Fruit fly (Drosophila melanogaster) whole organism: ENCODE results near the gene CanA-14F.

Experiments used
- CG8478 ChIP-seq: fragments of >200 bp; optimal IDR thresholded peaks from 2 replicates; lab custom pipeline; 2018; ENCODE audit warnings: inconsistent platforms
- Dll ChIP-seq: fragments of >200 bp; optimal IDR thresholded peaks from 2 replicates; lab custom pipeline; 2017
- EcR ChIP-seq, 2 experiments: fragments of >200 bp; optimal IDR thresholded peaks; 2 replicates each; lab custom pipeline; 2017; ENCODE audit warnings: missing biosample characterization in 2 of 2, missing genetic modification characterization in 2 of 2, missing genetic modification reagents in 2 of 2
- pan ChIP-seq: fragments of >200 bp; optimal IDR thresholded peaks from 2 replicates; lab custom pipeline; 2017
- psq ChIP-seq: fragments of >200 bp; optimal IDR thresholded peaks from 2 replicates; lab custom pipeline; 2017
- usp ChIP-seq: fragments of >200 bp; optimal IDR thresholded peaks from 2 replicates; lab custom pipeline; 2017; ENCODE audit warnings: missing biosample characterization, missing genetic modification characterization, mixed read lengths

CanA-14F gene

DNA sequence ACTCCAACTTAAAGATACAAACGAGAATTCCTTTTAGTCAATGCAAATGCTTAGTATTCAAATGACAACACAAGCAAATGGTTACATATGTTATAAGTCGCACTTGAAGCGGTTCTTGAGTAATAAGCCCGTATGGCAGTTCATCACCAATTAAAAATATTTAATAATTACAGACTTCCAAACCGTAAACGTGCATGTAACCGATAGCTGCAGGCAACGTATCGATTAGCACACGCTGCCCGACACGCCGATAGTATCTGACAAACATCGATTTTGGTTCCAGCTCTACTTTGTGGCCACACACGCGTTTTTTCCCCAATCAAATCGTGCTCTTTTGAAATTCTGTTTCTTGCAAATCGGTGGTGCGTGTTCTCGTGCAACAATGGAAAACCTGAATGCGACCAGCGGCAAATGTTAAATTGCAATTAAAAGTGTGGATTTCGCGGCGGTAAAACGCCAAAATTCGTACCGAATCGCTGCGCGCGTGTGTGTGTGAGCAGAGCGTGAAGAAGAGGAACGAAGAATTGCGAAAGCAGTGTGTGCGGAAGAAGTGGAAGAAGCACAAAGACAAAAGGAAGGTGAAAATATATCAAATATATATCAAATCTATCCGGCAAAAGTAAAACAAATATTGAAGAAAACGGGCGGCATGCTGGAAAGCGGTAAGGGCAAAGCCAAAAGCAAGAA, 12.1 kb upstream of the CanA-14F start, which contains the start of the genes CG9784 and Nup153:
TSS of gene CG9784 (minus strand) at position 238 of the 687 bp plus-strand sequence.
TSS of gene Nup153 (plus strand) at position 264 of the 687 bp plus-strand sequence.
- TF ChIP-seq CG8478 (lab: Kevin White, UChicago) (no peak), Dll (lab: Kevin White, UChicago) (no peak), usp (GFP tag; lab: Kevin White, UChicago) (no peak), EcR (GFP tag; optimal IDR thresholded peaks at IDR 0.05; lab: Kevin White, UChicago) (no peak), pan (lab: Kevin White, UChicago) (no peak), psq (lab: Kevin White, UChicago) (no peak)

DNA sequence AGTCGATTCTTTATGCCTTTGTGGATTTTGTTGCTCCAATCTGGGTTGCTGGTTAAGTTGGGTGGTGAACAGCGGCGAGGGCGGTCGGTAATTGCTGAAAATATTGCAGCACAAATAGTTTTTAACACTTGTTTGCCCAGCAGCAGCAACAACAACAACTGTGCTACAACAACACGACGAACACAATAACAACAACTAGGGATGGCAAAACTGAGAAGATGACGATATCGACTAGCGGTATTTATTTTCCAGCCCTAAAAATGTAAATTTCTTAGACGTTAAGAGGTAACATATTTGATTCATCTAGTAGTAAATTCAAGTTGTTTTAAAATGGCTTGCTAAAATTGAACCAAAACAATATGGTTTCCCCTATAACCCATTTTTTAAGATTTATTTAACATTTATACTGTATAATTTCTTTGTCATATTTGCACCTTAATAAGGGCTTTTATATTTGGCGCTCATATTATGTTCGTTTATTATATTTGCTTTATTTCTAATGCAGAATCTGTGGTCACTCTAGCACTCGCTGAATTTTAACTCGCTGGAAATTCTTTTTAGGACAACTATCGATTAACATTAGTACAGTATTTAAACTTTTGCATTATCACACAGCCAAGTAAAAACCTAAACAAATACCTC, 11.5 kb upstream of the CanA-14F start:
- TF ChIP-seq EcR (GFP tag; optimal IDR thresholded peaks at IDR 0.05; lab: Kevin White, UChicago) (no peak), CG8478 (lab: Kevin White, UChicago) (no peak), psq (lab: Kevin White, UChicago) (no peak), Dll (lab: Kevin White, UChicago) (no peak), usp (GFP tag; lab: Kevin White, UChicago) (no peak), pan (lab: Kevin White, UChicago) (no peak)

DNA sequence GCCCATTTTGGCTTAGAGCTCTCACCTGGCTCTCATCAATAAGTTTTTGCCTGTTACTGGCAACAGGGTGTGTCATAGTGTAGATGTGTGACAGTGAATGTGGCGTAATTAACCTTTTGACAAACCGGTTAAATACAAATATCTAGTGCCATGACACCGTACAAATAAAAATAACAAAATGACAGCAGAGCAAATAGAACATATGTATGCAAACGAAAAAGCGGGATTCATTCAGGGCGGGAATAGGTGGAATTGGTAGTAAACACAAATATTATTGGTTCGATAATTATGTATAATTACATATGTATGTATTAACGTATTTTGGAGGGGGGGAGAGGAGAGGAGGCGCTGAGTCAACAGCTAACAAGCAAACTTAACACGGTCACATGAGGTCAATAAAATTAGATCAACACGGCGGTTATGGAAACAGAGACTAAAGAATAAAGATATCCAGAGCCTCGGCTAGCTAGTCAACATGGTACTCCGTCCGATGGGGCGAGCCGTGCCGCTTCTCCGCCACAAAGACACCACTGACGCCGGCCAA, 9.3 kb upstream of the CanA-14F start:
- no peak for TF ChIP-seq usp (GFP tag; lab: Kevin White, UChicago)
- no peak for TF ChIP-seq Dll (lab: Kevin White, UChicago)
- TF ChIP-seq EcR (GFP tag; optimal IDR thresholded peaks at IDR 0.05; lab: Kevin White, UChicago): no peak
- TF ChIP-seq psq (lab: Kevin White, UChicago): no peak
- no peak for TF ChIP-seq pan (lab: Kevin White, UChicago)
- TF ChIP-seq CG8478 (lab: Kevin White, UChicago): no peak

DNA sequence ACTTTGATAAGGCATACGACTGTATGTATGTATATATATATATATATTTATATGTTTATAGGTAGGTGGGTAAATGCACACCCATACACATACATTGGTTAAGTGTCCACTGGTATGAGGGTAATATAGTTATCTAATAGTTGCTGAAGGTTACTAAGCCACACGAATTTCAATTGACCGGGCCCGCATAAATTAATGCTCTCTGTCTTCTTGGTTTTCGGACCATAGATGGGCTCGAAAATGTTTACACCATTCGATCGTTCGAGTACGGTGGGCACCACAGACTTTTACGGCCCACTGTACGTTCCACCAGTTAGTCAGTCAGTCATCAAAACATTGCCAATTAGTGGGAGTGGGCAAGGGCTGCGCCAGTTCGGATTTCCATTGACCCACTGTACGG, 8.4 kb upstream of the CanA-14F start:
- no peak for TF ChIP-seq psq (lab: Kevin White, UChicago)
- TF ChIP-seq pan (lab: Kevin White, UChicago): no peak
- no peak for TF ChIP-seq CG8478 (lab: Kevin White, UChicago)
- TF ChIP-seq EcR (GFP tag; optimal IDR thresholded peaks at IDR 0.05; lab: Kevin White, UChicago): no peak
- no peak for TF ChIP-seq Dll (lab: Kevin White, UChicago)
- TF ChIP-seq usp (GFP tag; lab: Kevin White, UChicago): no peak

DNA sequence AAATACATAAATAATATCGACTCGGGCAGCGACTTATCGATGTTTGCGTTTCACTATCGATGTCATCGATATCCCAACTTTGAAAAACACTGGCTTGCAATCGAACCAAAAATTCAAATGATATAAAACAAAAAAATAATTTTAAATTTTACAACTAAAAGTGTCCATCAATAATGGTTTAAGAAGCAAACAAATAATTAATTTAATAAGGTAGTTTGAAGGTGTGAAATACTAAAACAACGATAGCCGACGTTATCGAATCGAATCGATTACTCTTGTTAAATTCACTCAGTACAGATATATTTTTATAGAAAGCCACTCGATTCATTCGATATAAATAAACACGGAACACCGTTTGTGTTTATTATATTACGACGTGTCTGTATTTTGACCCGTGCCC, 6.4 kb upstream of the CanA-14F start, which contains the start of the genes SMC3 and Ubc7:
TSS of gene SMC3 (minus strand) at position 22 of the 400 bp plus-strand sequence.
TSS of gene Ubc7 (plus strand) at position 260 of the 400 bp plus-strand sequence.
- TF ChIP-seq EcR (GFP tag; optimal IDR thresholded peaks at IDR 0.05; lab: Kevin White, UChicago) (no peak), usp (GFP tag; lab: Kevin White, UChicago) (no peak), psq (lab: Kevin White, UChicago) (no peak), Dll (lab: Kevin White, UChicago) (no peak), pan (lab: Kevin White, UChicago) (no peak), CG8478 (lab: Kevin White, UChicago) (no peak)

DNA sequence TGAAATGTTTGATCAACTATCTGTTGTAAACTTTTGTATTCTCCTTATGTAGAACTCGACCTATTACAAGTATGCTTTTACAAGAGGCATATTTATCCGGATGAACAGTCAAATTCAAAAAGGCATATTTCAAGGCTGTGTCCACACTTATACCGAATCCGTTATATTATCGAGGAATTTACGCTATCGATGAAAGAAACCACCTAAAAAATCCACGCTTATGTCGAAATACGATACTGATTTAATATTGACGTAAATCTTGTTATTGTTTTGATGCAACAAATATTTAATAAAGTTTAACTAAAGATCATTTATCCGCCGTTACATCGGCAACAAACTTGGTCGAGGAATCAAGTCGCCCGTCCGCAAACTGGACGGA, 685 bp upstream of the CanA-14F start, which contains the start of gene CG13014:
TSS of gene CG13014 (plus strand) at position 206 of the 379 bp plus-strand sequence.
- TF ChIP-seq CG8478 (lab: Kevin White, UChicago) (no peak), EcR (GFP tag; optimal IDR thresholded peaks at IDR 0.05; lab: Kevin White, UChicago) (no peak), psq (lab: Kevin White, UChicago) (no peak), usp (GFP tag; lab: Kevin White, UChicago) (no peak), Dll (lab: Kevin White, UChicago) (no peak)

DNA sequence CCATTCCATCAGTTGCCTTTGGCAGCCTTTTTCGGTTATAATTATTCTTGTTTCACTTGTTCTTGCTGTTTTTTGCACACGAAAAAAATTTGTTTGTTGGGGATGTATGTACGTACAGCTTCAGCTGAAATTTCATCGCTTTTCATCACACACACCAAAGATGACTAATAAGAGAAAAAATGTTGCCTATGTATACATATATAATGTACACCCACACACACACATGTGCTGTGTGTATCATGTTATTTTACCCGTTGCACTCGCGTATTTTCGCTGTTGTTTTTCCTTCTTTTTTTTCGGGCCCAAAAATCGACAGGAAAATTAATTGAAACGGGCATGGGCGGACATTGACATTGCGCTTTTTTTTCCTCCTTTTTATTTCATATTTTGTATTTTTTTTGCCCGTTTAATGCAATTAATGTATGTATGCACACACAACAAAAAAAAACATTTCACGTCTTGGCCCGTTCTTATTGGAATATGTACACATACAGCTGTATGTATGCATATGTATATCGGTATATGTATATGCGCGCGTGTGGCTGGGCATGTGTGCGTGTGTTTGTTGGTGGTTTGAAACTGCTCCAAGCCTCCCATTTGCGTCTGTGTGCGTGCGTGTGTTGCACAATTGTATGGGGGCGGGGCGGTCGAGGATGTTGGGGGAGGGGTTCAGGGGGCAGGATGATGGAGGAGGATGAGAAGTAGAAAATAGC, 638 bp downstream of the CanA-14F start:
- TF ChIP-seq usp (GFP tag; lab: Kevin White, UChicago) (no peak), pan (lab: Kevin White, UChicago) (peak; percentile 28), CG8478 (lab: Kevin White, UChicago) (peak; percentile 65)

DNA sequence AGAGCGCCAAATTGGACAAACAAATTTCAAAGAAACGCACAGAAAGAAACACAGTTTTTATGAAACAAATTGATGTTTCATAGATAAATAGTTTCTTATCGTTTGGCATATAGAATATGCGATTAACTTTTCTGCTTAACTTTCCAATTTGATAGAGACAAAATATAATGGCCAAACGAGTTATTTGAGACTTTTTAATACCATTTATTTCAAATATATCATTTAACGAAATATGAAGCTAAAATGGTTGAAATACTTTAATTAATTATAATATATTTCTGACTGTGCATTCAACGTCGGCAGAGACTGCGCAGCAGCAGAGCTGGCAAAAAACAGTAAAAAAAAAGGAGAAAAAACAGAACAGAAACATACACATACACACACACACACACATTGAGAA, 1.4 kb downstream of the CanA-14F start:
- no peak for TF ChIP-seq psq (lab: Kevin White, UChicago)
- TF ChIP-seq CG8478 (lab: Kevin White, UChicago): no peak
- TF ChIP-seq pan (lab: Kevin White, UChicago): no peak
- no peak for TF ChIP-seq EcR (GFP tag; optimal IDR thresholded peaks at IDR 0.05; lab: Kevin White, UChicago)
- TF ChIP-seq Dll (lab: Kevin White, UChicago): no peak
- TF ChIP-seq usp (GFP tag; lab: Kevin White, UChicago): no peak

DNA sequence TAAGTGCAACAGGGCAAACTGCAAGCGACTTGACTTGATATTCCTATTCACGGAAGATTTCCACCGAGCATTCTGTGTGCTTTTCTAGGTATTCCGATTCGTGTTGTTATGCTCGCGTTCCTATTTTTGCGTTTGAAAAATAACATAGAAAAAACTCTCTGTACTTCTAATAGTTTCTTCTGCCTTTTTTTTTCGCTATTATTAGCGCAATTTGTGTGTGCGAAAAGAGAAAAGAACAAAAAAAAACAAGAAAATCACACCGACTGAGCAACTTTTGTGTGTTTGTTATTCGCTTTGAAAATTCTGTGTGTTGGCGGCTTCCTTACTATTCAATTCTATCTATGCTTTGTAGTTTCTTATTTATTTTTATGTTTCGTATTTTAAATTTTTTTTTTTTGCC, 3.2 kb downstream of the CanA-14F start:
- no peak for TF ChIP-seq psq (lab: Kevin White, UChicago)

DNA sequence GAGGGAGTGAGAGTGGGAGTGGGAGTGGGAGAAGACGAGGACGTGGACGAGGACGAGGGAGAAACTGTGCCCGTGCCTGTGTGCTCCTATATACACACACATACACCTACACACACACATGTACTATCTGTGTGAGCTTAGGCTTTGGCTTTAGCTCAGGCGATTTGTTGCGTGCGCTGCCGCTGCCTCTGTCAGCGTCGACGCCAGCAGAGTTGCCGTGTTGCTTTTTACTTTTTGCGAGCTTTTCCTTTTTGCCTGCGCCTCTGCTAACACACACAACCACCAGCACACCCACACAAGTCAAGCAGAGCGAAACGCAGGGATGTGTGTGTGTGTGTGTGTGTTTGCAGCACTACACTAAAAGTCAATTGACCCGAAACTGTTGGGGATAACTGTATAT, 4.8 kb downstream of the CanA-14F start:
- TF ChIP-seq Dll (lab: Kevin White, UChicago) (no peak), psq (lab: Kevin White, UChicago) (no peak), EcR (GFP tag; optimal IDR thresholded peaks at IDR 0.05; lab: Kevin White, UChicago) (no peak), pan (lab: Kevin White, UChicago) (no peak), CG8478 (lab: Kevin White, UChicago) (no peak), usp (GFP tag; lab: Kevin White, UChicago) (no peak)

DNA sequence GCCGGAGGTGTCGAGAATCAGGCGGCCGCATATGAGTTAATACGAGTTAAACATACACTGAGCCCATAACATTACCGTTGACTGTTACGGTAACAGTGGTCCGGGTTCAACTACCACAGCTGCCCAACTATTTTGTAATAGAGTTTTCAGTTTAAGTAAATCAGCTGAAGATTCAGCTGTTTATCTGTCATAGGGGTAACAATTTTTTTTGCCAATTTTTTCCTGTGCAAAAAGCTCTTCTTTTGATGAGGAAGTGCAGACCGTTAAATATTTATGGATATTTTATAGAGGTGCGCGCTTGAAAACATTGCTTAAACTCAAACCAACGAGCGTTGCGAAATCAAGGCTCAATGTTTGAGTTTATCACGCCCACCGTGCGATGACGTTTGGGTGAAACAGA, 5.3 kb downstream of the CanA-14F start:
- TF ChIP-seq pan (lab: Kevin White, UChicago) (no peak), EcR (GFP tag; optimal IDR thresholded peaks at IDR 0.05; lab: Kevin White, UChicago) (no peak), CG8478 (lab: Kevin White, UChicago) (no peak), psq (lab: Kevin White, UChicago) (no peak), usp (GFP tag; lab: Kevin White, UChicago) (no peak), Dll (lab: Kevin White, UChicago) (no peak)
